Fruit fly (Drosophila melanogaster) whole organism: ENCODE results near the gene CG11550.

ENCODE experiments used
- CG8478 ChIP-seq: fragments of >200 bp; optimal IDR thresholded peaks from 2 replicates; lab custom pipeline; 2018; ENCODE audit warnings: inconsistent platforms
- EcR ChIP-seq, 2 experiments: fragments of >200 bp; optimal IDR thresholded peaks; 2 replicates each; lab custom pipeline; 2017; ENCODE audit warnings: missing biosample characterization in 2 of 2, missing genetic modification characterization in 2 of 2, missing genetic modification reagents in 2 of 2
- psq ChIP-seq: fragments of >200 bp; optimal IDR thresholded peaks from 2 replicates; lab custom pipeline; 2017
- usp ChIP-seq: fragments of >200 bp; optimal IDR thresholded peaks from 2 replicates; lab custom pipeline; 2017; ENCODE audit warnings: missing biosample characterization, missing genetic modification characterization, mixed read lengths

dm6 chr3R:31713306-31714123, 33.8 kb upstream of the CG11550 start, which contains the start of gene ttk:
- peak in 1 of 2 experiments; percentile 19 for TF ChIP-seq EcR (GFP tag; optimal IDR thresholded peaks at IDR 0.05; lab: Kevin White, UChicago)
- TF ChIP-seq usp = no peak
- no peak for TF ChIP-seq psq (lab: Kevin White, UChicago)
- TF ChIP-seq CG8478 (lab: Kevin White, UChicago) = no peak
